Fruit fly (Drosophila melanogaster) whole organism, prepupa: ENCODE results near the gene CheA75a.

Experiments used
- CG10631 ChIP-seq: fragments of 200-800 bp; sonication (Bioruptor generic); optimal IDR thresholded peaks from 2 replicates; lab custom pipeline; 2016; ENCODE audit warnings: missing biosample characterization, missing genetic modification characterization
- CG10669 ChIP-seq: fragments of 200-800 bp; sonication (Bioruptor generic); optimal IDR thresholded peaks from 3 replicates; lab custom pipeline; 2018; ENCODE audit warnings: missing biosample characterization, mild to moderate bottlenecking, missing genetic modification characterization, moderate library complexity
- CG11294 ChIP-seq: fragments of 200-800 bp; sonication (Bioruptor generic); IDR thresholded peaks from 2 replicates; pipeline ENCODE4 v1.3.6; 2022; ENCODE audit warnings: missing biosample characterization, missing genetic modification characterization
- CG11902 ChIP-seq: fragments of 200-800 bp; sonication (Bioruptor generic); optimal IDR thresholded peaks from 3 replicates; lab custom pipeline; 2016; ENCODE audit warnings: missing biosample characterization, missing genetic modification characterization
- CG1621 ChIP-seq: fragments of 200-800 bp; sonication (Bioruptor generic); optimal IDR thresholded peaks from 3 replicates; lab custom pipeline; 2018; ENCODE audit warnings: missing biosample characterization, mild to moderate bottlenecking, missing genetic modification characterization
- CG16779 ChIP-seq: fragments of 200-800 bp; sonication (Bioruptor generic); optimal IDR thresholded peaks from 3 replicates; lab custom pipeline; 2017; ENCODE audit warnings: missing biosample characterization, mild to moderate bottlenecking, missing genetic modification characterization
- CG32006 ChIP-seq: fragments of 200-800 bp; sonication (Bioruptor generic); optimal IDR thresholded peaks from 3 replicates; lab custom pipeline; 2017; ENCODE audit warnings: missing biosample characterization, mild to moderate bottlenecking, missing genetic modification characterization
- CG34406 ChIP-seq: fragments of 200-800 bp; sonication (Bioruptor generic); optimal IDR thresholded peaks from 3 replicates; lab custom pipeline; 2016; ENCODE audit warnings: missing biosample characterization, missing genetic modification characterization
- CG3919 ChIP-seq: fragments of 200-800 bp; sonication (Bioruptor generic); optimal IDR thresholded peaks from 3 replicates; lab custom pipeline; 2016; ENCODE audit warnings: missing biosample characterization, missing genetic modification characterization
- CG4318 ChIP-seq: fragments of 200-800 bp; sonication (Bioruptor generic); optimal IDR thresholded peaks from 3 replicates; lab custom pipeline; 2017; ENCODE audit warnings: missing biosample characterization, mild to moderate bottlenecking, missing genetic modification characterization
- CG6792 ChIP-seq: fragments of 200-800 bp; sonication (Bioruptor generic); optimal IDR thresholded peaks from 3 replicates; lab custom pipeline; 2016; ENCODE audit warnings: missing biosample characterization, missing genetic modification characterization
- CG6808 ChIP-seq: fragments of 200-800 bp; sonication (Bioruptor generic); optimal IDR thresholded peaks from 3 replicates; lab custom pipeline; 2017; ENCODE audit warnings: missing biosample characterization, missing genetic modification characterization, mild to moderate bottlenecking, moderate library complexity, missing genetic modification reagents
- CG6854 ChIP-seq: fragments of 200-800 bp; sonication (Bioruptor generic); optimal IDR thresholded peaks from 2 replicates; lab custom pipeline; 2017; ENCODE audit warnings: missing biosample characterization, mild to moderate bottlenecking, missing genetic modification characterization
- CG8119 ChIP-seq: fragments of 200-800 bp; sonication (Bioruptor generic); IDR thresholded peaks from 3 replicates; pipeline ENCODE4 v1.3.6; 2022; ENCODE audit warnings: missing biosample characterization, missing genetic modification characterization
- CG8319 ChIP-seq: fragments of 200-800 bp; sonication (Bioruptor generic); optimal IDR thresholded peaks from 3 replicates; lab custom pipeline; 2016; ENCODE audit warnings: missing biosample characterization, missing genetic modification characterization
- CG8632 ChIP-seq: fragments of 200-800 bp; sonication (Bioruptor generic); optimal IDR thresholded peaks from 3 replicates; lab custom pipeline; 2016; ENCODE audit warnings: missing biosample characterization, missing genetic modification characterization
- CG9139 ChIP-seq: fragments of 200-800 bp; sonication (Bioruptor generic); optimal IDR thresholded peaks from 3 replicates; lab custom pipeline; 2017; ENCODE audit warnings: missing biosample characterization, mild to moderate bottlenecking, missing genetic modification characterization
- Eip78C ChIP-seq: fragments of 200-800 bp; sonication (Bioruptor generic); peaks from one replicate; lab custom pipeline; 2016; ENCODE audit warnings: missing biosample characterization, missing genetic modification characterization
- Ets96B ChIP-seq: fragments of 200-800 bp; optimal IDR thresholded peaks from 2 replicates; lab custom pipeline; 2019; ENCODE audit warnings: missing biosample characterization, mild to moderate bottlenecking, missing genetic modification characterization, moderate library complexity
- Hr4 ChIP-seq: fragments of 200-800 bp; sonication (Bioruptor generic); optimal IDR thresholded peaks from 3 replicates; lab custom pipeline; 2016; ENCODE audit warnings: missing biosample characterization, missing genetic modification characterization
- Lpt ChIP-seq: fragments of 200-800 bp; sonication (Bioruptor generic); optimal IDR thresholded peaks from 3 replicates; lab custom pipeline; 2016; ENCODE audit warnings: missing biosample characterization, missing genetic modification characterization
- Met ChIP-seq: fragments of 200-800 bp; sonication (Bioruptor generic); optimal IDR thresholded peaks from 3 replicates; lab custom pipeline; 2016; ENCODE audit warnings: missing biosample characterization, missing genetic modification characterization
- Smox ChIP-seq: fragments of 200-800 bp; sonication (Bioruptor generic); optimal IDR thresholded peaks from 3 replicates; lab custom pipeline; 2016; ENCODE audit warnings: missing biosample characterization, missing genetic modification characterization
- Sox15 ChIP-seq: fragments of 200-800 bp; sonication (Bioruptor generic); optimal IDR thresholded peaks from 3 replicates; lab custom pipeline; 2016; ENCODE audit warnings: missing biosample characterization, missing genetic modification characterization
- acj6 ChIP-seq: fragments of 200-800 bp; sonication (Bioruptor generic); optimal IDR thresholded peaks from 3 replicates; lab custom pipeline; 2016; ENCODE audit warnings: missing biosample characterization, missing genetic modification characterization
- dac ChIP-seq: fragments of 200-800 bp; sonication (Bioruptor generic); optimal IDR thresholded peaks from 2 replicates; lab custom pipeline; 2017; ENCODE audit warnings: missing biosample characterization, mild to moderate bottlenecking, missing genetic modification characterization
- esn ChIP-seq: fragments of 200-800 bp; sonication (Bioruptor generic); optimal IDR thresholded peaks from 2 replicates; lab custom pipeline; 2016; ENCODE audit warnings: missing biosample characterization, mild to moderate bottlenecking, missing genetic modification characterization, moderate library complexity
- fd85E ChIP-seq: fragments of 200-800 bp; sonication (Bioruptor generic); optimal IDR thresholded peaks from 3 replicates; lab custom pipeline; 2016; ENCODE audit warnings: missing biosample characterization, missing genetic modification characterization
- fkh ChIP-seq: fragments of 200-800 bp; sonication (Bioruptor generic); optimal IDR thresholded peaks from 3 replicates; lab custom pipeline; 2017; ENCODE audit warnings: missing biosample characterization, mild to moderate bottlenecking, missing genetic modification characterization, moderate library complexity
- spab ChIP-seq: fragments of 200-800 bp; sonication (Bioruptor generic); optimal IDR thresholded peaks from 2 replicates; lab custom pipeline; 2017; ENCODE audit warnings: missing biosample characterization, mild to moderate bottlenecking, missing genetic modification characterization, missing genetic modification reagents
- ss ChIP-seq, 2 experiments: fragments of 200-800 bp; sonication (Bioruptor generic); optimal IDR thresholded peaks; 2 replicates in 1 of 2; 3 replicates in 1 of 2; lab custom pipeline; 2017 to 2018; ENCODE audit warnings: mild to moderate bottlenecking in 2 of 2, missing biosample characterization in 2 of 2, missing genetic modification characterization in 2 of 2, moderate library complexity in 1 of 2
- svp ChIP-seq: fragments of 200-800 bp; sonication (Bioruptor generic); peaks from one replicate; lab custom pipeline; 2016; ENCODE audit warnings: missing biosample characterization, missing genetic modification characterization
- vri ChIP-seq: fragments of 200-800 bp; sonication (Bioruptor generic); optimal IDR thresholded peaks from 3 replicates; lab custom pipeline; 2016; ENCODE audit warnings: missing biosample characterization, mild to moderate bottlenecking, missing genetic modification characterization

The CheA75a gene

DNA sequence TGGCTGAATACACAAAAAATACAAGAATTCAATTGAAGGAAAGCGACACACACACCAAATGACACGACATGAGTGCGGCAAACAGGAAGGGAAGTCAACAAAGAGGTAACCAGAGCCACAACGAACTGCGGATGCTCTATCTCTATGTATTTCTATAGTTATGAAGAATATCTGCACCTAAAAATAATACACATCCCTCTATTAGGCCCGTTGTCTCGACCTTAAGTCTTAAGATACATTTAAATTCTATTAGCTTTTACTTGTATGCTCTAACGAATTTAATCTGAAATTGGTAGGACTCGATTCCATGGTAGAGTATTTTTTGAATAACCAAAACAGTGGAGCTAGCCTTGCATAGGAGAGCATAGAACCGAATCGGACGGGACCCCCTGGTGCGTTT is 29.3 kb downstream of the CheA75a start (continued):
- TF ChIP-seq CG11902 (GFP tag; lab: Kevin White, UChicago) (no peak), fd85E (GFP tag; lab: Kevin White, UChicago) (no peak), fkh (GFP tag; lab: Kevin White, UChicago) (peak; percentile 81), CG1621 (peak; percentile 37), dac (GFP tag; lab: Kevin White, UChicago) (peak; percentile 26), CG8632 (GFP tag; lab: Kevin White, UChicago) (peak; percentile 30), CG34406 (GFP tag; lab: Kevin White, UChicago) (peak; percentile 29), CG4318 (GFP tag; lab: Kevin White, UChicago) (peak; percentile 30), CG16779 (tag; lab: Kevin White, UChicago) (peak; percentile 7), CG6808 (GFP tag; lab: Kevin White, UChicago) (peak; percentile 21), acj6 (GFP tag; lab: Kevin White, UChicago) (peak; percentile 59), CG6854 (GFP tag; lab: Kevin White, UChicago) (no peak), CG8119 (GFP tag; lab: Robert Waterston, UW) (peak; percentile 75; the same call in 2 of the 3 replicates), CG9139 (GFP tag; lab: Kevin White, UChicago) (no peak), Sox15 (peak; percentile 28), Ets96B (tag; lab: Kevin White, UChicago) (peak; percentile 55), CG32006 (GFP tag; lab: Kevin White, UChicago) (peak; percentile 71), Eip78C (GFP tag; lab: Kevin White, UChicago) (peak; percentile 87), ss (GFP tag; optimal IDR thresholded peaks at IDR 0.05; lab: Kevin White, UChicago) (peak; percentile 31 to 56), Smox (GFP tag; lab: Kevin White, UChicago) (peak; percentile 46), Hr4 (peak; percentile 68)

DNA sequence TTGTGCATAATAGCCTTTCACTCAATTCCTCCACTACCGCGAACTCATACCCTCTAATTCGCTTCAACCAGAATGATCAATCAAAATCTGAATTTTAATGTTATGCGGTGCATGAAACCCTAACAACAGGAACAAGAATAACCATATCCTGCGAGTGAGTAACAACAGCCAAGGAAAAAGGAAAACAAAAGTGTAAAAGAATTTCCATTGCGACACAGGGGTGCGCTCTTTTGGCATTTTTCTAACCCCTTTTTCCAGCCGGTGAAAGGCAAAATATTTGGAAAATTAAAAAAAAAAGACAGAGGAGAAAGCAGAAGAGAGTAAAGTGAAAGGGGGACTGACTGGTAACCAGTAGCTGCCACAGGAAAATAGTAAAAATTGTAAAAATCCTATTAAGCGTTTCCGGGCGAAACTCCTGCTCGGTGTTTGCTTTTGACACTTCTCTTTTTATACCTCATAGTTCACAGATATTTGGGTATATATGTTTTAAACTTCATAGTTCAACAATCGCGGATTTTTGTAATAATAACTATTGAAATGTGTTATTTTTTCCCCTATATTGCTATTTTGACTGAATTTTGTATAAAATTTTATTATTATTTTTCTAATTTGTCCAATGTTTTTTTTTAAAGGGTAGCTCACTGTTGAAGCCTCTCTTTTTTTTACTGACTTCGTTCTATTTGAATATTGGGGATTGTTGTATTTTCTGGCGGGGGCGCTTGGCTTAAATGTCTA is 38.3 kb downstream of the CheA75a start:
- no peak for TF ChIP-seq Hr4
- TF ChIP-seq Lpt (GFP tag; lab: Kevin White, UChicago): no peak
- TF ChIP-seq svp (GFP tag; lab: Kevin White, UChicago): peak; percentile 13
- TF ChIP-seq CG6792 (GFP tag; lab: Kevin White, UChicago): no peak
- no peak for TF ChIP-seq fd85E (GFP tag; lab: Kevin White, UChicago)
- TF ChIP-seq CG10631 (GFP tag; lab: Kevin White, UChicago): no peak

DNA sequence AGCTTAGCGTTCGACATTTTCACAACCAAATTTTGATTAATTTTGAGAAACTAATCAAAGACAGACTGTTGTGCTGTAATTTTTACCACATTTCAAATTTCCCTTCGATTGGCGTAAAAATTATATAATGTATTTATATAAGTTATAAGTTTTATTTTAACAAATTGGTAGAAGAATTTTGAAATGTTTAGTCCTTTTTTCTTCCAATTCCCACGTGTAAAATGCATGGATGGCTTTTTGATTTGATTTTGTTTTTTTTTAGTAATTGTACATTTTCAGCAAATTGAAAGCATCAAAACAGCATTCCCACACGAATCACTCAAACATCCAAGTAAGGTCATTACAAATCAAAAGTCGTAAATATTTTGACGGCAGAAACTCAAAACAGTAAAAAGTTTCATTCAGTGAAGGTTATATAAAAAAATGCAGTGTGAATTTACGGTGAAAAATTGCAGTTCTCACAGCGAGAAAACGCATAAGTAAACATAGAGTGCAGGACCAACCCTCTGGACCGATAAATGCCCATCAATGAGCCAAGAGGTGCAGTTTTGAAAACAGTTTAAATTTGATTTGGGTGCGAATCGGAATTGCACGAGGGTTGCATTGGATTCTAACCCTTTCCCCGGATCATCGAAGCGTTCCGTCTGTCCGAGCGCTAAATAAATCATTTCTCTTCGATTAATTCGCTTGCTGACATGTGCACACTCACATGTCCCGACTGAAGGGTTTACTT is 42.5 kb downstream of the CheA75a start, which contains the start of gene CG5103:
CG5103 (minus strand) TSS at position 51 of the 733 bp plus-strand sequence.
- TF ChIP-seq Sox15 (no peak), CG8632 (GFP tag; lab: Kevin White, UChicago) (no peak), CG11902 (GFP tag; lab: Kevin White, UChicago) (no peak), vri (no peak), CG34406 (GFP tag; lab: Kevin White, UChicago) (no peak), Ets96B (tag; lab: Kevin White, UChicago) (no peak), CG6808 (GFP tag; lab: Kevin White, UChicago) (no peak), esn (no peak), CG8319 (GFP tag; lab: Kevin White, UChicago) (no peak), CG10669 (no peak), CG6854 (GFP tag; lab: Kevin White, UChicago) (no peak), Eip78C (GFP tag; lab: Kevin White, UChicago) (no peak), CG8119 (GFP tag; lab: Robert Waterston, UW) (no peak), spab (GFP tag; lab: Kevin White, UChicago) (no peak), fkh (GFP tag; lab: Kevin White, UChicago) (no peak), CG16779 (tag; lab: Kevin White, UChicago) (no peak), CG11294 (GFP tag; lab: Robert Waterston, UW) (no peak), Met (no peak), CG3919 (GFP tag; lab: Kevin White, UChicago) (no peak)
- TF ChIP-seq, all 60 proteins: peak for 0
